Worm (Caenorhabditis elegans): Measurements from ENCODE around the gene jmjd-4.

ce11 chrIII:10362920-10363319 is 29.1 kb upstream of the jmjd-4 start:
- TF ChIP-seq pag-3 (tag; optimal IDR thresholded peaks at IDR 0.05; ENCODE audit: borderline replicate concordance) = no peak
- TF ChIP-seq ceh-31 (tag; optimal IDR thresholded peaks at IDR 0.05) = no peak
- no peak for TF ChIP-seq ttx-3 (tag; optimal IDR thresholded peaks at IDR 0.05)
- TF ChIP-seq fkh-10 (GFP tag; optimal IDR thresholded peaks at IDR 0.05) = no peak

Measured in whole organism, late embryonic.